Worm (Caenorhabditis elegans) whole organism, L2 larva: ENCODE results near the gene skr-9.

ENCODE experiments used
- ama-1 ChIP-seq: fragments of 150-350 bp; optimal IDR thresholded peaks from 2 replicates; lab custom pipeline; 2018; ENCODE audit warnings: inconsistent platforms
- lin-39 ChIP-seq: fragments of 150-350 bp; optimal IDR thresholded peaks from 2 replicates; lab custom pipeline; 2014; ENCODE audit warnings: missing biosample characterization, missing genetic modification reagents, missing genetic modification characterization
- nhr-21 ChIP-seq: fragments of 150-350 bp; optimal IDR thresholded peaks from 2 replicates; lab custom pipeline; 2014; ENCODE audit warnings: missing biosample characterization, missing genetic modification characterization
- snpc-4 ChIP-seq: fragments of 150-350 bp; optimal IDR thresholded peaks from 2 replicates; lab custom pipeline; 2014; ENCODE audit warnings: missing biosample characterization, missing genetic modification characterization

DNA sequence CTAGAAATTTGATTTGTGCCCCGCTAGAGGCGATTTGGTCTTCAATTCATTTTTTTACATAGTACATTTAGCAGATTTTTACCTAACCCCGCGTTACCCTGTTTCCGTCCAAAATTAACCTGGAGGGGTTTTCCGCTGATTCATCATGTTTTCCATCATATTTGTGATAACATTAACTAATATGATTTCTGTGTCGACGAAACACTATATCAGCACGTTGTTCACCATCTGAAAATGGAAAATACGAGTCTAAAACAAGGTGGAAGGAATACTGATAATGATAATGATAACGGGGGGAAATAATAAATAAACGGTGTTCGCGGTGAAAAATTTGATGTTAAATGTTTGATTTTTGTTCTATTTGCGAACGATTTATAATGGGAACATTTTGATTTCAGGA lies 8.4 kb downstream of the skr-9 start:
- TF ChIP-seq ama-1 (lab: Kevin White, UChicago) (no peak), snpc-4 (tag; lab: Kevin White, UChicago) (no peak), nhr-21 (no peak), lin-39 (tag; lab: Kevin White, UChicago) (no peak)
